Fruit fly (Drosophila melanogaster) whole organism, prepupa: ENCODE measurements around the gene Spn.

ENCODE experiments used
- Blimp-1 ChIP-seq: fragments of 200-800 bp; sonication (Bioruptor generic); optimal IDR thresholded peaks from 3 replicates; lab custom pipeline; 2017; ENCODE audit warnings: missing biosample characterization, missing genetic modification characterization, mild to moderate bottlenecking, moderate library complexity, missing genetic modification reagents
- CG10631 ChIP-seq: fragments of 200-800 bp; sonication (Bioruptor generic); optimal IDR thresholded peaks from 2 replicates; lab custom pipeline; 2016; ENCODE audit warnings: missing biosample characterization, missing genetic modification characterization
- CG10669 ChIP-seq: fragments of 200-800 bp; sonication (Bioruptor generic); optimal IDR thresholded peaks from 3 replicates; lab custom pipeline; 2018; ENCODE audit warnings: missing biosample characterization, mild to moderate bottlenecking, missing genetic modification characterization, moderate library complexity
- CG11294 ChIP-seq: fragments of 200-800 bp; sonication (Bioruptor generic); IDR thresholded peaks from 2 replicates; pipeline ENCODE4 v1.3.6; 2022; ENCODE audit warnings: missing biosample characterization, missing genetic modification characterization
- CG11762 ChIP-seq: fragments of 200-800 bp; sonication (Bioruptor generic); optimal IDR thresholded peaks from 3 replicates; lab custom pipeline; 2016; ENCODE audit warnings: missing biosample characterization, missing genetic modification characterization; ENCODE audit not compliant: insufficient read depth
- CG15336 ChIP-seq: fragments of 200-800 bp; sonication (Bioruptor generic); IDR thresholded peaks from 2 replicates; pipeline ENCODE4 v1.3.6; 2022; ENCODE audit warnings: missing biosample characterization, missing genetic modification characterization
- CG1621 ChIP-seq: fragments of 200-800 bp; sonication (Bioruptor generic); optimal IDR thresholded peaks from 3 replicates; lab custom pipeline; 2018; ENCODE audit warnings: missing biosample characterization, mild to moderate bottlenecking, missing genetic modification characterization
- CG16779 ChIP-seq: fragments of 200-800 bp; sonication (Bioruptor generic); optimal IDR thresholded peaks from 3 replicates; lab custom pipeline; 2017; ENCODE audit warnings: missing biosample characterization, mild to moderate bottlenecking, missing genetic modification characterization
- CG3032 ChIP-seq: fragments of 200-800 bp; optimal IDR thresholded peaks from 2 replicates; lab custom pipeline; 2019; ENCODE audit warnings: missing biosample characterization, mild to moderate bottlenecking, missing genetic modification characterization, moderate library complexity
- CG31627 ChIP-seq: fragments of 200-800 bp; sonication (Bioruptor generic); optimal IDR thresholded peaks from 3 replicates; lab custom pipeline; 2016; ENCODE audit warnings: missing biosample characterization, missing genetic modification characterization
- CG32006 ChIP-seq: fragments of 200-800 bp; sonication (Bioruptor generic); optimal IDR thresholded peaks from 3 replicates; lab custom pipeline; 2017; ENCODE audit warnings: missing biosample characterization, mild to moderate bottlenecking, missing genetic modification characterization
- CG34406 ChIP-seq: fragments of 200-800 bp; sonication (Bioruptor generic); optimal IDR thresholded peaks from 3 replicates; lab custom pipeline; 2016; ENCODE audit warnings: missing biosample characterization, missing genetic modification characterization
- CG3919 ChIP-seq: fragments of 200-800 bp; sonication (Bioruptor generic); optimal IDR thresholded peaks from 3 replicates; lab custom pipeline; 2016; ENCODE audit warnings: missing biosample characterization, missing genetic modification characterization
- CG4318 ChIP-seq: fragments of 200-800 bp; sonication (Bioruptor generic); optimal IDR thresholded peaks from 3 replicates; lab custom pipeline; 2017; ENCODE audit warnings: missing biosample characterization, mild to moderate bottlenecking, missing genetic modification characterization
- CG6163 ChIP-seq: fragments of 200-800 bp; sonication (Bioruptor generic); IDR thresholded peaks from 3 replicates; pipeline ENCODE4 v1.3.6; 2022; ENCODE audit warnings: missing biosample characterization, missing genetic modification characterization
- CG6276 ChIP-seq: fragments of 200-800 bp; sonication (Bioruptor generic); optimal IDR thresholded peaks from 2 replicates; lab custom pipeline; 2017; ENCODE audit warnings: missing biosample characterization, mild to moderate bottlenecking, missing genetic modification characterization
- CG6792 ChIP-seq: fragments of 200-800 bp; sonication (Bioruptor generic); optimal IDR thresholded peaks from 3 replicates; lab custom pipeline; 2016; ENCODE audit warnings: missing biosample characterization, missing genetic modification characterization
- CG6808 ChIP-seq: fragments of 200-800 bp; sonication (Bioruptor generic); optimal IDR thresholded peaks from 3 replicates; lab custom pipeline; 2017; ENCODE audit warnings: missing biosample characterization, missing genetic modification characterization, mild to moderate bottlenecking, moderate library complexity, missing genetic modification reagents
- CG6854 ChIP-seq: fragments of 200-800 bp; sonication (Bioruptor generic); optimal IDR thresholded peaks from 2 replicates; lab custom pipeline; 2017; ENCODE audit warnings: missing biosample characterization, mild to moderate bottlenecking, missing genetic modification characterization
- CG7368 ChIP-seq: fragments of 200-800 bp; sonication (Bioruptor generic); optimal IDR thresholded peaks from 3 replicates; lab custom pipeline; 2016; ENCODE audit warnings: missing biosample characterization, missing genetic modification characterization
- CG8119 ChIP-seq: fragments of 200-800 bp; sonication (Bioruptor generic); IDR thresholded peaks from 3 replicates; pipeline ENCODE4 v1.3.6; 2022; ENCODE audit warnings: missing biosample characterization, missing genetic modification characterization
- CG8319 ChIP-seq: fragments of 200-800 bp; sonication (Bioruptor generic); optimal IDR thresholded peaks from 3 replicates; lab custom pipeline; 2016; ENCODE audit warnings: missing biosample characterization, missing genetic modification characterization
- CG9139 ChIP-seq: fragments of 200-800 bp; sonication (Bioruptor generic); optimal IDR thresholded peaks from 3 replicates; lab custom pipeline; 2017; ENCODE audit warnings: missing biosample characterization, mild to moderate bottlenecking, missing genetic modification characterization
- Eip78C ChIP-seq: fragments of 200-800 bp; sonication (Bioruptor generic); peaks from one replicate; lab custom pipeline; 2016; ENCODE audit warnings: missing biosample characterization, missing genetic modification characterization
- Eip93F ChIP-seq: fragments of 200-800 bp; sonication (Bioruptor generic); optimal IDR thresholded peaks from 2 replicates; lab custom pipeline; 2016; ENCODE audit warnings: missing biosample characterization, mild to moderate bottlenecking, missing genetic modification characterization
- Ets96B ChIP-seq: fragments of 200-800 bp; optimal IDR thresholded peaks from 2 replicates; lab custom pipeline; 2019; ENCODE audit warnings: missing biosample characterization, mild to moderate bottlenecking, missing genetic modification characterization, moderate library complexity
- Gug ChIP-seq: fragments of 200-800 bp; sonication (Bioruptor generic); IDR thresholded peaks from 2 replicates; pipeline ENCODE4 v1.3.6; 2022; ENCODE audit warnings: missing biosample characterization, missing genetic modification characterization
- Hr39 ChIP-seq: fragments of 200-800 bp; sonication (Bioruptor generic); optimal IDR thresholded peaks from 2 replicates; lab custom pipeline; 2016; ENCODE audit warnings: missing biosample characterization, missing genetic modification characterization
- Hr4 ChIP-seq: fragments of 200-800 bp; sonication (Bioruptor generic); optimal IDR thresholded peaks from 3 replicates; lab custom pipeline; 2016; ENCODE audit warnings: missing biosample characterization, missing genetic modification characterization
- Lpt ChIP-seq: fragments of 200-800 bp; sonication (Bioruptor generic); optimal IDR thresholded peaks from 3 replicates; lab custom pipeline; 2016; ENCODE audit warnings: missing biosample characterization, missing genetic modification characterization
- Smox ChIP-seq: fragments of 200-800 bp; sonication (Bioruptor generic); optimal IDR thresholded peaks from 3 replicates; lab custom pipeline; 2016; ENCODE audit warnings: missing biosample characterization, missing genetic modification characterization
- Sox14 ChIP-seq: fragments of 200-800 bp; sonication (Bioruptor generic); optimal IDR thresholded peaks from 3 replicates; lab custom pipeline; 2016; ENCODE audit warnings: missing biosample characterization, missing genetic modification characterization
- Sox15 ChIP-seq: fragments of 200-800 bp; sonication (Bioruptor generic); optimal IDR thresholded peaks from 3 replicates; lab custom pipeline; 2016; ENCODE audit warnings: missing biosample characterization, missing genetic modification characterization
- achi ChIP-seq: fragments of 200-800 bp; sonication (Bioruptor generic); optimal IDR thresholded peaks from 3 replicates; lab custom pipeline; 2016; ENCODE audit warnings: missing biosample characterization, missing genetic modification characterization
- cyc ChIP-seq: fragments of 200-800 bp; sonication (Bioruptor generic); optimal IDR thresholded peaks from 3 replicates; lab custom pipeline; 2016; ENCODE audit warnings: missing biosample characterization, missing genetic modification characterization
- eg ChIP-seq: fragments of 200-800 bp; sonication (Bioruptor generic); IDR thresholded peaks from 3 replicates; pipeline ENCODE4 v1.3.6; 2022; ENCODE audit warnings: missing biosample characterization, missing genetic modification characterization
- esn ChIP-seq: fragments of 200-800 bp; sonication (Bioruptor generic); optimal IDR thresholded peaks from 2 replicates; lab custom pipeline; 2016; ENCODE audit warnings: missing biosample characterization, mild to moderate bottlenecking, missing genetic modification characterization, moderate library complexity
- fd59A ChIP-seq: fragments of 200-800 bp; sonication (Bioruptor generic); optimal IDR thresholded peaks from 2 replicates; lab custom pipeline; 2017; ENCODE audit warnings: missing biosample characterization, mild to moderate bottlenecking, missing genetic modification characterization, missing genetic modification reagents
- fd85E ChIP-seq: fragments of 200-800 bp; sonication (Bioruptor generic); optimal IDR thresholded peaks from 3 replicates; lab custom pipeline; 2016; ENCODE audit warnings: missing biosample characterization, missing genetic modification characterization
- fkh ChIP-seq: fragments of 200-800 bp; sonication (Bioruptor generic); optimal IDR thresholded peaks from 3 replicates; lab custom pipeline; 2017; ENCODE audit warnings: missing biosample characterization, mild to moderate bottlenecking, missing genetic modification characterization, moderate library complexity
- lz ChIP-seq: fragments of 200-800 bp; sonication (Bioruptor generic); optimal IDR thresholded peaks from 3 replicates; lab custom pipeline; 2016; ENCODE audit warnings: missing biosample characterization, missing genetic modification characterization
- salr ChIP-seq, 2 experiments: fragments of 200-800 bp; sonication (Bioruptor generic); optimal IDR thresholded peaks; 3 replicates each; lab custom pipeline; 2016 to 2018; ENCODE audit warnings: missing biosample characterization in 2 of 2, missing genetic modification characterization in 2 of 2, mild to moderate bottlenecking in 1 of 2
- topi ChIP-seq: fragments of 200-800 bp; sonication (Bioruptor generic); optimal IDR thresholded peaks from 3 replicates; lab custom pipeline; 2016; ENCODE audit warnings: missing biosample characterization, missing genetic modification characterization
- vri ChIP-seq: fragments of 200-800 bp; sonication (Bioruptor generic); optimal IDR thresholded peaks from 3 replicates; lab custom pipeline; 2016; ENCODE audit warnings: missing biosample characterization, mild to moderate bottlenecking, missing genetic modification characterization

The Spn gene

DNA sequence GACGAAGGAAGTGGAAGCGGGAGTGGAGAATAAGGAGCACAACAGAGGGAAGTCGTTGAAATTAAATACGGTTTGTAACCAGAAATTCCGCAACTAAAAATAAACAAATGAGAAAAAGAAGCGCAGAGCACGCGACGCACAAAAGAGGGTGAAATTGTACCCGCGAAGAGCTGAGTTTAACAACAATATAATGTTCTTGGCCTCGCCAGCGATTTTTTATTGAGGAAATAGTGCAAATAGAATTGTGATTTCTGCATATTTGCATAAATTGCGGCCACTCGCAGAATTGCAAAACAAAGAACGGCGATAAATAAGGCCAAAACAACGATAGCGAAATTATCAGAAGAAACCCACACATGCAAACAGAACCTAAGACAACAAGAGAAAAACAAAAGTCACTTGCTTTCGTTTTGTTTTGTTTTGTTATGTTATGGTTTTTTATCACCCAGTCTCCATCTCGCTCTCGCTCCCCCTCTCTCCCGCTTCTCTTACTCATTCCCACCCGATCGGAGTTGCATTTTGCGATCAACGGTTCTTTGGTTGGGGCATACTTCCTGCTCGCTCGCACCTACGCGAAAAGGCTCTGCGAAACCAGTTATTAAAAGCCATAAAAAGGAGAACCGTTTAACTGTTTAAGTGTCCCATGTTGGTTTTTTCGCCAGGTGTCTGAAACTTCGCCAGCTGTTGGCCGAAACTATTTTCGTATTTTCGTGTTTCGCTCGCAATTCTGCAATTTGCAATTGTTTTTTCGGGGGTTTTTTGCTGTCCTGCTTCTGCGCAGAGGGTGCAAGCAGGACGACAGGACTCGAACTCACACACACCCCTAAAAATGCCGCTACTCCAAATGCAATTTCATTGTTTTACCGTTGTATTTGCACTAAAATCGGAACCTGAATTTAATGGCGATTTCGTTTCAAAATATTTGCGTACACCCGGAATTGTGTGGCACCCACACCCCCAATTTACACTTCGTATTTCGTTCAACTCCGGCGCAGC, 950 bp downstream of the Spn start (continued):
- TF ChIP-seq Ets96B (peak; percentile 65), fd85E (GFP tag; lab: Kevin White, UChicago) (no peak), CG11762 (GFP tag; lab: Kevin White, UChicago) (peak; percentile 23), esn (GFP tag; lab: Kevin White, UChicago) (no peak), CG3919 (no peak), CG34406 (GFP tag; lab: Kevin White, UChicago) (no peak), vri (peak; percentile 49), Blimp-1 (GFP tag; lab: Kevin White, UChicago) (peak; percentile 55), CG6163 (peak; percentile 90), CG32006 (GFP tag; lab: Kevin White, UChicago) (no peak), CG31627 (GFP tag; lab: Kevin White, UChicago) (no peak), Eip93F (GFP tag; lab: Kevin White, UChicago) (no peak), Sox14 (GFP tag; lab: Kevin White, UChicago) (peak; percentile 7), CG8319 (GFP tag; lab: Kevin White, UChicago) (no peak), CG6808 (GFP tag; lab: Kevin White, UChicago) (peak; percentile 48), Hr4 (GFP tag; lab: Kevin White, UChicago) (no peak), CG10669 (GFP tag; lab: Kevin White, UChicago) (peak; percentile 26), fkh (GFP tag; lab: Kevin White, UChicago) (no peak), Sox15 (no peak), Hr39 (GFP tag; lab: Kevin White, UChicago) (no peak), CG8119 (peak; percentile 78), Lpt (GFP tag; lab: Kevin White, UChicago) (peak; percentile 70), lz (GFP tag; lab: Kevin White, UChicago) (no peak), CG6276 (GFP tag; lab: Kevin White, UChicago) (no peak), CG6792 (GFP tag; lab: Kevin White, UChicago) (no peak), CG3032 (peak; percentile 66), CG11294 (GFP tag; lab: Robert Waterston, UW) (no peak; the same call in 1 of the 2 replicates), eg (peak; percentile 88), Smox (GFP tag; lab: Kevin White, UChicago) (no peak), salr (GFP tag; optimal IDR thresholded peaks at IDR 0.05; lab: Kevin White, UChicago) (peak in 1 of 2 experiments; percentile 47), CG15336 (peak; percentile 74)
- TF ChIP-seq, all 60 proteins: peak for 26

dm6 chr3L:2552116-2552843, 1.8 kb downstream of the Spn start:
- TF ChIP-seq Ets96B: peak; percentile 97
- peak; percentile 93 for TF ChIP-seq CG9139 (GFP tag; lab: Kevin White, UChicago)
- TF ChIP-seq Smox (GFP tag; lab: Kevin White, UChicago): peak; percentile 94
- TF ChIP-seq Gug (GFP tag; lab: Robert Waterston, UW): peak; percentile 75
- peak; percentile 55 for TF ChIP-seq CG4318 (GFP tag; lab: Kevin White, UChicago)
- peak; percentile 71 for TF ChIP-seq CG6276 (GFP tag; lab: Kevin White, UChicago)
- peak; percentile 93 for TF ChIP-seq CG1621
- peak; percentile 93 for TF ChIP-seq CG7368 (GFP tag; lab: Kevin White, UChicago)
- TF ChIP-seq CG16779: peak; percentile 90
- TF ChIP-seq CG6854 (GFP tag; lab: Kevin White, UChicago): peak; percentile 74
- TF ChIP-seq CG10631 (GFP tag; lab: Kevin White, UChicago): peak; percentile 94
- peak; percentile 99 for TF ChIP-seq Eip78C (GFP tag; lab: Kevin White, UChicago)
- peak; percentile 90 for TF ChIP-seq fd59A
- TF ChIP-seq CG10669 (GFP tag; lab: Kevin White, UChicago): peak; percentile 97
- TF ChIP-seq cyc (GFP tag; lab: Kevin White, UChicago): peak; percentile 94
- peak; percentile 90 for TF ChIP-seq achi
- peak; percentile 92 for TF ChIP-seq Sox15
- TF ChIP-seq CG11762 (GFP tag; lab: Kevin White, UChicago): peak; percentile 82
- peak; percentile 91 for TF ChIP-seq CG6808 (GFP tag; lab: Kevin White, UChicago)
- TF ChIP-seq Lpt (GFP tag; lab: Kevin White, UChicago): peak; percentile 65
- peak; percentile 94 for TF ChIP-seq CG6792 (GFP tag; lab: Kevin White, UChicago)
- TF ChIP-seq CG6163: peak; percentile 96
- peak; percentile 96 for TF ChIP-seq topi
- peak; percentile 91 for TF ChIP-seq Eip93F (GFP tag; lab: Kevin White, UChicago)
- peak; percentile 96 for TF ChIP-seq CG3919
- peak; percentile 91 for TF ChIP-seq CG8319 (GFP tag; lab: Kevin White, UChicago)
- peak; percentile 97 for TF ChIP-seq CG3032
- peak; percentile 95 for TF ChIP-seq lz (GFP tag; lab: Kevin White, UChicago)
- TF ChIP-seq Sox14 (GFP tag; lab: Kevin White, UChicago): peak; percentile 98
